Fruit fly (Drosophila melanogaster) whole organism, embryonic: ENCODE results near the gene Atg2.

Experiments used
- Blimp-1 ChIP-seq: fragments of 200-800 bp; sonication (Bioruptor generic); optimal IDR thresholded peaks from 3 replicates; lab custom pipeline; 2018; ENCODE audit warnings: missing biosample characterization, missing genetic modification characterization, mild to moderate bottlenecking, moderate library complexity, missing genetic modification reagents
- Bteb2 ChIP-seq: fragments of 200-800 bp; sonication (Bioruptor generic); optimal IDR thresholded peaks from 2 replicates; lab custom pipeline; 2016; ENCODE audit warnings: missing biosample characterization, missing genetic modification characterization
- CG10274 ChIP-seq: fragments of 200-800 bp; sonication (Bioruptor generic); optimal IDR thresholded peaks from 3 replicates; lab custom pipeline; 2017; ENCODE audit warnings: missing biosample characterization, mild to moderate bottlenecking, missing genetic modification characterization
- CG11723 ChIP-seq: fragments of 200-800 bp; sonication (Bioruptor generic); optimal IDR thresholded peaks from 2 replicates; lab custom pipeline; 2017; ENCODE audit warnings: missing biosample characterization, mild to moderate bottlenecking, missing genetic modification characterization
- CG13894 ChIP-seq: fragments of 200-800 bp; sonication (Bioruptor generic); optimal IDR thresholded peaks from 3 replicates; lab custom pipeline; 2018; ENCODE audit warnings: missing biosample characterization, mild to moderate bottlenecking, missing genetic modification characterization, moderate library complexity
- CG15011 ChIP-seq: fragments of 200-800 bp; sonication (Bioruptor generic); optimal IDR thresholded peaks from 3 replicates; lab custom pipeline; 2018; ENCODE audit warnings: missing biosample characterization, mild to moderate bottlenecking, missing genetic modification characterization
- CG15269 ChIP-seq: fragments of 200-800 bp; sonication (Bioruptor generic); optimal IDR thresholded peaks from 2 replicates; lab custom pipeline; 2018; ENCODE audit warnings: missing biosample characterization, mild to moderate bottlenecking, missing genetic modification characterization, moderate library complexity
- CG15514 ChIP-seq: fragments of 200-800 bp; sonication (Bioruptor generic); optimal IDR thresholded peaks from 3 replicates; lab custom pipeline; 2017; ENCODE audit warnings: missing biosample characterization, missing genetic modification characterization, mild to moderate bottlenecking, moderate library complexity, missing genetic modification reagents
- CG15601 ChIP-seq: fragments of 200-800 bp; sonication (Bioruptor generic); optimal IDR thresholded peaks from 3 replicates; lab custom pipeline; 2019; ENCODE audit warnings: missing biosample characterization, mild to moderate bottlenecking, missing genetic modification characterization, moderate library complexity
- CG16815 ChIP-seq: fragments of 200-800 bp; sonication (Bioruptor generic); optimal IDR thresholded peaks from 3 replicates; lab custom pipeline; 2017; ENCODE audit warnings: missing biosample characterization, mild to moderate bottlenecking, missing genetic modification characterization
- CG17361 ChIP-seq: fragments of 200-800 bp; sonication (Bioruptor generic); IDR thresholded peaks from 3 replicates; pipeline ENCODE4 v1.3.6; 2022; ENCODE audit warnings: missing biosample characterization, missing genetic modification characterization
- CG17612 ChIP-seq: fragments of 200-800 bp; sonication (Bioruptor generic); IDR thresholded peaks from 2 replicates; pipeline ENCODE4 v1.3.6; 2022; ENCODE audit warnings: missing biosample characterization, missing genetic modification characterization
- CG18599 ChIP-seq: fragments of 200-800 bp; sonication (Bioruptor generic); optimal IDR thresholded peaks from 3 replicates; lab custom pipeline; 2017; ENCODE audit warnings: missing biosample characterization, missing genetic modification characterization, mild to moderate bottlenecking, moderate library complexity, missing genetic modification reagents
- CG18619 ChIP-seq: fragments of 200-800 bp; sonication (Bioruptor generic); optimal IDR thresholded peaks from 3 replicates; lab custom pipeline; 2017; ENCODE audit warnings: missing biosample characterization, mild to moderate bottlenecking, missing genetic modification characterization
- CG2199 ChIP-seq: fragments of 200-800 bp; sonication (Bioruptor generic); IDR thresholded peaks from 3 replicates; pipeline ENCODE4 v1.3.6; 2022; ENCODE audit warnings: missing biosample characterization, missing genetic modification characterization
- CG4707 ChIP-seq: fragments of 200-800 bp; sonication (Bioruptor generic); optimal IDR thresholded peaks from 2 replicates; lab custom pipeline; 2018; ENCODE audit warnings: missing biosample characterization, mild to moderate bottlenecking, missing genetic modification characterization, moderate library complexity
- CG6854 ChIP-seq: fragments of 200-800 bp; sonication (Bioruptor generic); optimal IDR thresholded peaks from 3 replicates; lab custom pipeline; 2017; ENCODE audit warnings: missing biosample characterization, mild to moderate bottlenecking, missing genetic modification characterization
- CG7271 ChIP-seq: fragments of 200-800 bp; sonication (Bioruptor generic); optimal IDR thresholded peaks from 2 replicates; lab custom pipeline; 2018; ENCODE audit warnings: missing biosample characterization, mild to moderate bottlenecking, missing genetic modification characterization, moderate library complexity
- CG8089 ChIP-seq: fragments of 200-800 bp; sonication (Bioruptor generic); optimal IDR thresholded peaks from 3 replicates; lab custom pipeline; 2016; ENCODE audit warnings: missing biosample characterization, missing genetic modification characterization
- D ChIP-seq, 2 experiments: fragments of 200-800 bp in 1 of 2; fragments of >200 bp in 1 of 2; sonication (Bioruptor generic) in 1 of 2; optimal IDR thresholded peaks; 2 replicates in 1 of 2; 3 replicates in 1 of 2; lab custom pipeline; 2017; ENCODE audit warnings: mild to moderate bottlenecking in 1 of 2, missing biosample characterization in 1 of 2, missing genetic modification characterization in 1 of 2, missing genetic modification reagents in 1 of 2
- Dip3 ChIP-seq: fragments of 200-800 bp; sonication (Bioruptor generic); optimal IDR thresholded peaks from 3 replicates; lab custom pipeline; 2016; ENCODE audit warnings: missing biosample characterization, missing genetic modification characterization
- Dref ChIP-seq: fragments of 200-800 bp; sonication (Bioruptor generic); IDR thresholded peaks from 2 replicates; pipeline ENCODE4 v1.3.6; 2022; ENCODE audit warnings: missing biosample characterization, missing genetic modification characterization
- E2f2 ChIP-seq: fragments of 200-800 bp; sonication (Bioruptor generic); IDR thresholded peaks from 2 replicates; pipeline ENCODE4 v1.3.6; 2022; ENCODE audit warnings: missing biosample characterization, missing genetic modification characterization
- Eip74EF ChIP-seq, 2 experiments: fragments of 200-800 bp in 1 of 2; fragments of >200 bp in 1 of 2; sonication (Bioruptor generic) in 1 of 2; optimal IDR thresholded peaks; 2 replicates each; lab custom pipeline; 2017 to 2019; ENCODE audit warnings: missing biosample characterization in 2 of 2, missing genetic modification characterization in 2 of 2, mild to moderate bottlenecking in 1 of 2, moderate library complexity in 1 of 2
- H2.0 ChIP-seq: fragments of 200-800 bp; sonication (Bioruptor generic); IDR thresholded peaks from 2 replicates; pipeline ENCODE4 v1.3.6; 2022; ENCODE audit warnings: missing biosample characterization, missing genetic modification characterization
- Hey ChIP-seq: fragments of 200-800 bp; sonication (Bioruptor generic); optimal IDR thresholded peaks from 3 replicates; lab custom pipeline; 2018; ENCODE audit warnings: missing biosample characterization, mild to moderate bottlenecking, missing genetic modification characterization
- Hmr ChIP-seq: fragments of 200-800 bp; sonication (Bioruptor generic); optimal IDR thresholded peaks from 3 replicates; lab custom pipeline; 2017; ENCODE audit warnings: mild to moderate bottlenecking, missing biosample characterization, missing genetic modification reagents, missing genetic modification characterization
- Mad ChIP-seq: fragments of 200-800 bp; sonication (Bioruptor generic); optimal IDR thresholded peaks from 2 replicates; lab custom pipeline; 2016; ENCODE audit warnings: missing biosample characterization, missing genetic modification characterization
- Myb ChIP-seq: fragments of 200-800 bp; sonication (Bioruptor generic); optimal IDR thresholded peaks from 2 replicates; lab custom pipeline; 2016; ENCODE audit warnings: missing biosample characterization, missing genetic modification characterization
- NFAT ChIP-seq: fragments of 200-800 bp; sonication (Bioruptor generic); IDR thresholded peaks from 2 replicates; pipeline ENCODE4 v1.3.6; 2022; ENCODE audit warnings: missing biosample characterization, missing genetic modification characterization
- NfI ChIP-seq: fragments of 200-800 bp; sonication (Bioruptor generic); optimal IDR thresholded peaks from 3 replicates; lab custom pipeline; 2018; ENCODE audit warnings: missing biosample characterization, mild to moderate bottlenecking, missing genetic modification characterization, moderate library complexity
- Ptx1 ChIP-seq: fragments of 200-800 bp; sonication (Bioruptor generic); IDR thresholded peaks from 2 replicates; pipeline ENCODE4 v1.3.6; 2022; ENCODE audit warnings: missing biosample characterization, missing genetic modification characterization
- Ravus ChIP-seq: fragments of 200-800 bp; sonication (Bioruptor generic); IDR thresholded peaks from 2 replicates; pipeline ENCODE4 v1.3.6; 2022; ENCODE audit warnings: missing biosample characterization, missing genetic modification characterization
- TFAM ChIP-seq: fragments of 200-800 bp; sonication (Bioruptor generic); optimal IDR thresholded peaks from 2 replicates; lab custom pipeline; 2017; ENCODE audit warnings: missing biosample characterization, missing genetic modification characterization, inconsistent platforms
- Trl ChIP-seq, 3 experiments: fragments of >200 bp in 2 of 3; fragments of 200-800 bp in 1 of 3; sonication (Bioruptor generic) in 1 of 3; optimal IDR thresholded peaks; 2 replicates in 1 of 3; 3 replicates in 2 of 3; lab custom pipeline; 2016 to 2017; ENCODE audit warnings: missing biosample characterization in 1 of 3, missing genetic modification characterization in 1 of 3
- br ChIP-seq: fragments of >200 bp; optimal IDR thresholded peaks from 2 replicates; lab custom pipeline; 2017
- da ChIP-seq: fragments of 200-800 bp; sonication (Bioruptor generic); optimal IDR thresholded peaks from 2 replicates; lab custom pipeline; 2016; ENCODE audit warnings: missing biosample characterization, missing genetic modification characterization
- fru ChIP-seq: fragments of >200 bp; optimal IDR thresholded peaks from 2 replicates; lab custom pipeline; 2017
- h ChIP-seq: fragments of >200 bp; optimal IDR thresholded peaks from 2 replicates; lab custom pipeline; 2017
- lov ChIP-seq, 2 experiments: fragments of 200-800 bp in 1 of 2; fragments of >200 bp in 1 of 2; sonication (Bioruptor generic) in 1 of 2; IDR thresholded peaks in 1 of 2; optimal IDR thresholded peaks in 1 of 2; 2 replicates in 1 of 2; 3 replicates in 1 of 2; pipeline versions ENCODE4 v1.3.6 to Lab custom; 2017 to 2022; ENCODE audit warnings: missing biosample characterization in 1 of 2, missing genetic modification characterization in 1 of 2
- org-1 ChIP-seq: fragments of 200-800 bp; sonication (Bioruptor generic); optimal IDR thresholded peaks from 2 replicates; lab custom pipeline; 2017; ENCODE audit warnings: missing biosample characterization, missing genetic modification characterization
- phol ChIP-seq: fragments of 200-800 bp; sonication (Bioruptor generic); optimal IDR thresholded peaks from 3 replicates; lab custom pipeline; 2018; ENCODE audit warnings: missing biosample characterization, mild to moderate bottlenecking, missing genetic modification characterization, moderate library complexity
- salm ChIP-seq: fragments of 200-800 bp; sonication (Bioruptor generic); optimal IDR thresholded peaks from 2 replicates; lab custom pipeline; 2018; ENCODE audit warnings: missing biosample characterization, mild to moderate bottlenecking, missing genetic modification characterization
- so ChIP-seq: fragments of 200-800 bp; sonication (Bioruptor generic); IDR thresholded peaks from 3 replicates; pipeline ENCODE4 v1.3.6; 2022; ENCODE audit warnings: missing biosample characterization, missing genetic modification characterization
- sr ChIP-seq: fragments of 200-800 bp; sonication (Bioruptor generic); IDR thresholded peaks from 3 replicates; pipeline ENCODE4 v1.3.6; 2022; ENCODE audit warnings: missing biosample characterization, missing genetic modification characterization
- stwl ChIP-seq: fragments of 200-800 bp; sonication (Bioruptor generic); optimal IDR thresholded peaks from 3 replicates; lab custom pipeline; 2018; ENCODE audit warnings: missing biosample characterization, mild to moderate bottlenecking, missing genetic modification characterization, moderate library complexity
- trem ChIP-seq: fragments of 200-800 bp; optimal IDR thresholded peaks from 3 replicates; lab custom pipeline; 2019; ENCODE audit warnings: missing biosample characterization, mild to moderate bottlenecking, missing genetic modification characterization, moderate library complexity
- twi ChIP-seq: fragments of 200-800 bp; optimal IDR thresholded peaks from 2 replicates; lab custom pipeline; 2019; ENCODE audit warnings: missing biosample characterization, mild to moderate bottlenecking, missing genetic modification characterization, moderate library complexity

Atg2 gene

dm6 chr3L:2766269-2767088, 7.7 kb upstream of the Atg2 start, which contains the start of the genes Mrtf and Non2 (continued):
- no peak for TF ChIP-seq CG7271
- peak; percentile 69 for TF ChIP-seq stwl (tag; lab: Kevin White, UChicago)
- peak; percentile 23 for TF ChIP-seq CG11723 (GFP tag; lab: Kevin White, UChicago)
- TF ChIP-seq twi (tag; lab: Kevin White, UChicago) = peak; percentile 38
- peak; percentile 32 for TF ChIP-seq CG15601 (tag; lab: Kevin White, UChicago)
- TF ChIP-seq CG17361 (GFP tag; lab: Robert Waterston, UW) = peak; percentile 79
- TF ChIP-seq salm (tag; lab: Kevin White, UChicago) = no peak
- peak in 1 of 2 experiments; percentile 6 for TF ChIP-seq Eip74EF (GFP tag; optimal IDR thresholded peaks at IDR 0.05; lab: Kevin White, UChicago)
- TF ChIP-seq Ptx1 = peak; percentile 50
- TF ChIP-seq CG15011 (GFP tag; lab: Kevin White, UChicago) = peak; percentile 32
- no peak for TF ChIP-seq fru (lab: Kevin White, UChicago)
- TF ChIP-seq br = no peak
- TF ChIP-seq CG2199 (GFP tag; lab: Robert Waterston, UW) = no peak
- TF ChIP-seq da (GFP tag; lab: Kevin White, UChicago) = peak; percentile 32
- TF ChIP-seq D (optimal IDR thresholded peaks at IDR 0.05; lab: Kevin White, UChicago) = no peak
- TF ChIP-seq D (GFP tag; optimal IDR thresholded peaks at IDR 0.05; lab: Kevin White, UChicago) = peak; percentile 26
- peak; percentile 49 for TF ChIP-seq CG15269 (tag; lab: Kevin White, UChicago)
- TF ChIP-seq Myb (GFP tag; lab: Kevin White, UChicago) = peak; percentile 52
- peak; percentile 56 for TF ChIP-seq phol
- peak; percentile 47 for TF ChIP-seq CG6854 (GFP tag; lab: Kevin White, UChicago)
- peak; percentile 54 for TF ChIP-seq CG15514 (GFP tag; lab: Kevin White, UChicago)
- TF ChIP-seq CG13894 = peak; percentile 14
- no peak for TF ChIP-seq CG17612 (GFP tag; lab: Robert Waterston, UW)
- TF ChIP-seq CG18619 (GFP tag; lab: Kevin White, UChicago) = peak; percentile 71
- no peak for TF ChIP-seq so (GFP tag; lab: Robert Waterston, UW)
- no peak for TF ChIP-seq H2.0 (GFP tag; lab: Robert Waterston, UW)
- peak; percentile 63 for TF ChIP-seq NFAT (GFP tag; lab: Robert Waterston, UW)
- peak; percentile 63 for TF ChIP-seq Hmr
- TF ChIP-seq Ravus (GFP tag; lab: Robert Waterston, UW) = no peak
- TF ChIP-seq Dip3 = peak; percentile 69
- TF ChIP-seq NfI = peak; percentile 58
- TF ChIP-seq CG4707 (GFP tag; lab: Kevin White, UChicago) = no peak
- TF ChIP-seq Dref (GFP tag; lab: Robert Waterston, UW) = peak; percentile 87
- TF ChIP-seq Mad (GFP tag; lab: Kevin White, UChicago) = peak; percentile 48
- TF ChIP-seq E2f2 (GFP tag; lab: Robert Waterston, UW) = no peak
- peak; percentile 11 for TF ChIP-seq Blimp-1 (GFP tag; lab: Kevin White, UChicago)
- no peak for TF ChIP-seq TFAM (GFP tag; lab: Kevin White, UChicago)
- TF ChIP-seq lov (optimal IDR thresholded peaks at IDR 0.05; lab: Kevin White, UChicago) = no peak
- TF ChIP-seq lov (GFP tag; IDR thresholded peaks at IDR 0.05; lab: Robert Waterston, UW) = no peak
- peak; percentile 42 for TF ChIP-seq CG16815 (GFP tag; lab: Kevin White, UChicago)
- no peak for TF ChIP-seq h (lab: Kevin White, UChicago)
- TF ChIP-seq CG8089 = peak; percentile 23
- TF ChIP-seq trem (tag; lab: Kevin White, UChicago) = peak; percentile 44
- TF ChIP-seq sr (GFP tag; lab: Robert Waterston, UW) = no peak
- TF ChIP-seq CG10274 = peak; percentile 9
- peak; percentile 18 for TF ChIP-seq Bteb2 (GFP tag; lab: Kevin White, UChicago)
- TF ChIP-seq Hey (tag; lab: Kevin White, UChicago) = no peak
- no peak for TF ChIP-seq Trl (optimal IDR thresholded peaks at IDR 0.05; lab: Kevin White, UChicago)
- peak; percentile 55 for TF ChIP-seq Trl (GFP tag; optimal IDR thresholded peaks at IDR 0.05; lab: Kevin White, UChicago)
- no peak for TF ChIP-seq org-1 (GFP tag; lab: Kevin White, UChicago)
- TF ChIP-seq CG18599 = peak; percentile 62
